Fruit fly (Drosophila melanogaster) Kc167 (cell line): ENCODE measurements around the gene Ddx56.

Experiments used
- Myc ChIP-seq: fragments of >200 bp; optimal IDR thresholded peaks from 2 replicates; lab custom pipeline; 2017; ENCODE audit warnings: missing external identifiers
- Sin3A ChIP-seq: fragments of >200 bp; optimal IDR thresholded peaks from 2 replicates; lab custom pipeline; 2018; ENCODE audit warnings: missing external identifiers
- h ChIP-seq: fragments of >200 bp; optimal IDR thresholded peaks from 3 replicates; lab custom pipeline; 2018; ENCODE audit warnings: missing external identifiers
- insv ChIP-seq: fragments of >200 bp; optimal IDR thresholded peaks from 3 replicates; lab custom pipeline; 2018; ENCODE audit warnings: missing external identifiers
- psq ChIP-seq: fragments of >200 bp; optimal IDR thresholded peaks from 2 replicates; lab custom pipeline; 2017; ENCODE audit warnings: missing external identifiers
- ttk ChIP-seq: sonication (Bioruptor generic); optimal IDR thresholded peaks from 2 replicates; lab custom pipeline; 2017; ENCODE audit warnings: missing external identifiers

The Ddx56 gene

dm6 chrX:21387695-21388094 lies at the start of gene Ddx56:
Ddx56 (minus strand) TSS chrX:21387946.
- TF ChIP-seq Sin3A (lab: Kevin White, UChicago), result no peak
- TF ChIP-seq Myc (lab: Kevin White, UChicago), result no peak
- TF ChIP-seq insv, result no peak
- TF ChIP-seq h (lab: Kevin White, UChicago), result no peak
- no peak for TF ChIP-seq ttk
- no peak for TF ChIP-seq psq (lab: Kevin White, UChicago)

dm6 chrX:21429156-21429555 lies 41.4 kb upstream of the Ddx56 start, which contains the start of gene CG10918:
CG10918 (minus strand) TSS chrX:21429256.
- no peak for TF ChIP-seq h (lab: Kevin White, UChicago)
- no peak for TF ChIP-seq Sin3A (lab: Kevin White, UChicago)
- TF ChIP-seq psq (lab: Kevin White, UChicago), result no peak

dm6 chrX:21402672-21403071 lies 14.9 kb upstream of the Ddx56 start, which contains the start of gene whe:
whe (minus strand) TSS chrX:21402772.
- no peak for TF ChIP-seq Myc (lab: Kevin White, UChicago)
- no peak for TF ChIP-seq h (lab: Kevin White, UChicago)
- no peak for TF ChIP-seq ttk
- TF ChIP-seq Sin3A (lab: Kevin White, UChicago), result no peak
- TF ChIP-seq insv, result no peak
- TF ChIP-seq psq (lab: Kevin White, UChicago), result no peak

- TF ChIP-seq Myc (lab: Kevin White, UChicago) (no peak), insv (no peak), psq (lab: Kevin White, UChicago) (no peak), h (lab: Kevin White, UChicago) (no peak), ttk (no peak), Sin3A (lab: Kevin White, UChicago) (no peak)
Observed at dm6 chrX:21396860-21397459, 9.2 kb upstream of the Ddx56 start, which contains the start of gene lcs. lcs (minus strand) TSS chrX:21397316.

dm6 chrX:21388734-21389133 lies 988 bp upstream of the Ddx56 start, which contains the start of gene mst:
mst (plus strand) TSS chrX:21388977.
- TF ChIP-seq ttk (no peak), insv (no peak), Sin3A (lab: Kevin White, UChicago) (no peak), psq (lab: Kevin White, UChicago) (no peak), Myc (lab: Kevin White, UChicago) (no peak), h (lab: Kevin White, UChicago) (no peak)

dm6 chrX:21378344-21378882 lies 9.3 kb downstream of the Ddx56 start:
- TF ChIP-seq h (lab: Kevin White, UChicago) (no peak), Sin3A (lab: Kevin White, UChicago) (no peak), insv (no peak), psq (lab: Kevin White, UChicago) (no peak), ttk (no peak), Myc (lab: Kevin White, UChicago) (no peak)

dm6 chrX:21375595-21376047 lies 12.1 kb downstream of the Ddx56 start:
- TF ChIP-seq ttk (no peak), insv (no peak), psq (lab: Kevin White, UChicago) (no peak), Myc (lab: Kevin White, UChicago) (no peak), h (lab: Kevin White, UChicago) (no peak), Sin3A (lab: Kevin White, UChicago) (no peak)

dm6 chrX:21373659-21374426 lies 13.9 kb downstream of the Ddx56 start, which contains the start of gene slgA:
slgA (plus strand) TSS chrX:21374002.
- TF ChIP-seq h (lab: Kevin White, UChicago), result no peak
- TF ChIP-seq psq (lab: Kevin White, UChicago), result no peak

dm6 chrX:21369149-21369988 lies 18.4 kb downstream of the Ddx56 start:
- TF ChIP-seq insv (no peak), Sin3A (lab: Kevin White, UChicago) (no peak), h (lab: Kevin White, UChicago) (no peak), psq (lab: Kevin White, UChicago) (no peak)

- no peak for TF ChIP-seq ttk
- no peak for TF ChIP-seq h (lab: Kevin White, UChicago)
- TF ChIP-seq Sin3A (lab: Kevin White, UChicago), result no peak
- TF ChIP-seq insv, result no peak
- TF ChIP-seq psq (lab: Kevin White, UChicago), result no peak
- TF ChIP-seq Myc (lab: Kevin White, UChicago), result no peak
Observed at dm6 chrX:21368410-21368918, 19.3 kb downstream of the Ddx56 start.

dm6 chrX:21367363-21368072 lies 20.2 kb downstream of the Ddx56 start:
- TF ChIP-seq h (lab: Kevin White, UChicago), result no peak
